Worm (Caenorhabditis elegans): ENCODE data around the gene T24C4.5.
A peak's percentile ranks its signal among the peaks of the same experiment; 100 is the strongest.

Gene T24C4.5

DNA sequence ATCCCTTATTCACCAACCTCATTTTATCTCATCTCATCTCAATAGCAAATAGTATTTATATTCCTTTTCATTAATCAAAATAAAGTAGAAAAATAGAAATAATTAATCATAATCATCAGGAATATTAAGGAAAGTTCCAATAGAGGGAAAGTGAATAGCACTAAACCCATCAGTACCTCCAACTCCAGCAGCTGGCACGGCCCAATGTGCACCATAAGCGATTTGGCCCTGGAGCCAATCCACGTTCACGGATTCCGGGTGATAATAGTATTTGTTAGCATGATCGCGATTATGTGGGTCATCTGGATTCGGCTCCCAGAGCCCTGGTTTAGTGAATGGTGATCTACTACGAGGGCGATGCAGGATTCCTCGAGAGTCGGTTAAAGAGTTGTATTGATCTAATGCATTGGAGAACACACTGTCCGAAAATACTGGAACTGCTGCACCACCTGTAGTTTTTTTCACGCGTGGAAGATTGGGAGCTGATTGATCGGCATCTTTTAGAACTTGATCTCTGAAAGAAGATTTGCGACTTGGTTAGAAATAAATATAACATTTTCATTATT, 43.7 kb downstream of the T24C4.5 start:
- TF ChIP-seq lin-29 (GFP tag; IDR thresholded peaks at IDR 0.05) (peak; percentile 83), aha-1 (tag) (peak; percentile 99), unc-62 (GFP tag; optimal IDR thresholded peaks at IDR 0.05 in 1 of 2) (no peak), unc-62 (tag; optimal IDR thresholded peaks at IDR 0.05) (no peak), hif-1 (tag; optimal IDR thresholded peaks at IDR 0.05) (peak; percentile 55 to 96), unc-39 (tag; optimal IDR thresholded peaks at IDR 0.05) (no peak), F49E8.2 (tag; optimal IDR thresholded peaks at IDR 0.05; ENCODE audit: borderline replicate concordance) (no peak), dmd-6 (GFP tag; IDR thresholded peaks at IDR 0.05) (peak; percentile 76), zfp-2 (tag; optimal IDR thresholded peaks at IDR 0.05) (peak; percentile 39), madf-5 (GFP tag; IDR thresholded peaks at IDR 0.05) (peak; percentile 77 to 95; a peak in 3 of 4 replicates), duxl-1 (tag; optimal IDR thresholded peaks at IDR 0.05; ENCODE audit: poor library complexity) (peak; percentile 94), lim-7 (GFP tag; IDR thresholded peaks at IDR 0.05) (peak; percentile 95), F37D6.2 (tag; optimal IDR thresholded peaks at IDR 0.05) (peak; percentile 40), nhr-10 (tag; optimal IDR thresholded peaks at IDR 0.05) (peak; percentile 93), unc-130 (GFP tag; optimal IDR thresholded peaks at IDR 0.05) (no peak), tag-97 (GFP tag; IDR thresholded peaks at IDR 0.05) (peak; percentile 74; the same call in 1 of the 2 replicates), lin-13 (GFP tag; optimal IDR thresholded peaks at IDR 0.05) (peak; percentile 49), nhr-48 (tag; optimal IDR thresholded peaks at IDR 0.05) (peak; percentile 72), jun-1 (tag; optimal IDR thresholded peaks at IDR 0.05) (peak; percentile 94), ceh-62 (tag; optimal IDR thresholded peaks at IDR 0.05) (no peak), D1046.2 (GFP tag; IDR thresholded peaks at IDR 0.05) (peak; percentile 91), ceh-20 (GFP tag; IDR thresholded peaks at IDR 0.05) (peak; percentile 87), set-16 (GFP tag; IDR thresholded peaks at IDR 0.05) (peak; percentile 60), nhr-42 (GFP tag; IDR thresholded peaks at IDR 0.05) (peak; percentile 95), Y75B8A.6 (GFP tag; IDR thresholded peaks at IDR 0.05) (peak; percentile 99), ceh-32 (tag; optimal IDR thresholded peaks at IDR 0.05; ENCODE audit: poor library complexity) (no peak), ztf-11 (tag; optimal IDR thresholded peaks at IDR 0.05) (peak; percentile 51), mep-1 (tag; optimal IDR thresholded peaks at IDR 0.05) (peak; percentile 94), snpc-1.2 (GFP tag; IDR thresholded peaks at IDR 0.05) (peak; percentile 84), hmg-1.1 (GFP tag; IDR thresholded peaks at IDR 0.05) (peak; percentile 80), dpl-1 (GFP tag; optimal IDR thresholded peaks at IDR 0.05) (no peak), zfp-3 (GFP tag; conservative IDR thresholded peaks at IDR 0.05) (peak; percentile 99), skn-1 (tag; optimal IDR thresholded peaks at IDR 0.05) (peak; percentile 20), arid-1 (GFP tag; conservative IDR thresholded peaks at IDR 0.05) (peak; percentile 98), aly-2 (tag; optimal IDR thresholded peaks at IDR 0.05) (no peak), zip-2 (tag; optimal IDR thresholded peaks at IDR 0.05) (no peak), hlh-30 (tag; optimal IDR thresholded peaks at IDR 0.05; ENCODE audit: insufficient read depth) (peak; percentile 5), Y48G9A.11 (GFP tag; IDR thresholded peaks at IDR 0.05) (peak; percentile 90), lin-39 (tag; optimal IDR thresholded peaks at IDR 0.05) (no peak), mxl-3 (GFP tag; optimal IDR thresholded peaks at IDR 0.05) (peak; percentile 62), T20F7.1 (GFP tag; optimal IDR thresholded peaks at IDR 0.05) (peak; percentile 77), F10B5.3 (tag; optimal IDR thresholded peaks at IDR 0.05) (peak; percentile 16), lir-3 (tag; optimal IDR thresholded peaks at IDR 0.05) (no peak), dmd-9 (GFP tag; IDR thresholded peaks at IDR 0.05) (peak; percentile 85), Y105C5A.15 (GFP tag; IDR thresholded peaks at IDR 0.05) (peak; percentile 99), gei-8 (GFP tag; optimal IDR thresholded peaks at IDR 0.05) (peak; percentile 96), dmd-8 (GFP tag; IDR thresholded peaks at IDR 0.05) (peak; percentile 90), nhr-237 (tag; optimal IDR thresholded peaks at IDR 0.05) (peak; percentile 49), ceh-82 (tag; optimal IDR thresholded peaks at IDR 0.05) (no peak), vab-7 (GFP tag; IDR thresholded peaks at IDR 0.05) (peak; percentile 93; the same call in 1 of the 2 replicates), spr-1 (tag; optimal IDR thresholded peaks at IDR 0.05) (peak; percentile 58)
